Fruit fly (Drosophila melanogaster): ENCODE data around the gene Alg1.

Alg1 gene

DNA sequence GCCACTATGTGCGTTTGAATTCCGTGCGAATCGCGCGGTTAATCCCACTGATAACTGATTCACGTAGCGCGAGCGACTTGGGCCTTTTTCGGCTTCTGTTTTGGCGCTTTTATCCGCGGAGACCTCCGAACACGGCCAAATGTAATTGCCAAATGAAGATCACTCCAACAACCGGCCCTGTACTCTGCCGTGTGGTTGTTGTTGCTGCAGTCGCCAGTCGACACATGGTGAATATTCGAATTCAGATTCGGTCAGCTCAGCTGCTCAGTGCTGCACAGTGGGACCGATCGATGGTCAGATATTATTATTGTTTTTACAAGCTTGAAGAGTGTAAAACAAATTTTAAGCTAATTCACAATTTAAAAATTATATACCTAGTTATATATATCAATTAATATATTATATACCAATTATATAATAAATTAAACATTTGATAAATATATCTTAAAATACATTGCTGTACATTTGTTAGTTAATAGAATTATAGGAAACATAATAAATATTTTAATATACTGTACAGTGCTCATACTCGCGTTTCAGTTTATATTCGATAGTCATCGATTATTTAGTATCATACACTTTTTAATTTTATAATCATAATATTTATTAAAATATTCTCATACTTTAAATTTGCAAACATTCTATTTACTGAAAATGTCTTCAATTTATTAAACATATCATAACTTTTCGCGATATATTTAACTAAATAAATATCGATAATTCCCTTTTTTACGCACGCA, 16.4 kb downstream of the Alg1 start, which contains the start of gene CG43102 (continued):
- TF ChIP-seq grn (GFP tag; optimal IDR thresholded peaks at IDR 0.05) (no peak), eve (GFP tag; optimal IDR thresholded peaks at IDR 0.05) (no peak), CG2199 (GFP tag; IDR thresholded peaks at IDR 0.05) (peak; percentile 27; the same call in 1 of the 3 replicates), CG12071 (GFP tag; optimal IDR thresholded peaks at IDR 0.05) (peak; percentile 56), gcm (GFP tag; optimal IDR thresholded peaks at IDR 0.05) (peak; percentile 37), Mrtf (GFP tag; IDR thresholded peaks at IDR 0.05) (peak; percentile 66; the same call in 2 of the 3 replicates), CG8944 (GFP tag; optimal IDR thresholded peaks at IDR 0.05) (peak; percentile 44), CG15073 (GFP tag; optimal IDR thresholded peaks at IDR 0.05) (no peak), CG18011 (GFP tag; optimal IDR thresholded peaks at IDR 0.05) (peak; percentile 36), CG6854 (GFP tag; optimal IDR thresholded peaks at IDR 0.05) (peak; percentile 39), sna (GFP tag; IDR thresholded peaks at IDR 0.05; ENCODE audit: partially characterized antibody) (peak; percentile 86), Pdp1 (GFP tag; optimal IDR thresholded peaks at IDR 0.05) (peak; percentile 48 to 58), aop (GFP tag; IDR thresholded peaks at IDR 0.05) (0 out of 2 replicates have a peak, but pooled peaks have one; percentile 6), CG17612 (GFP tag; IDR thresholded peaks at IDR 0.05) (0 out of 2 replicates have a peak, but pooled peaks have one; percentile 38), C15 (GFP tag; IDR thresholded peaks at IDR 0.05) (0 out of 3 replicates have a peak, but pooled peaks have one; percentile 42), Dp (GFP tag; optimal IDR thresholded peaks at IDR 0.05) (peak; percentile 35), tx (GFP tag; optimal IDR thresholded peaks at IDR 0.05) (no peak), ems (GFP tag; optimal IDR thresholded peaks at IDR 0.05) (no peak), eyg (GFP tag; optimal IDR thresholded peaks at IDR 0.05) (no peak), CG6654 (GFP tag; optimal IDR thresholded peaks at IDR 0.05) (peak; percentile 24), CG10565 (GFP tag; optimal IDR thresholded peaks at IDR 0.05) (no peak), CG12236 (GFP tag; optimal IDR thresholded peaks at IDR 0.05) (no peak), CG9215 (GFP tag; IDR thresholded peaks at IDR 0.05) (peak; percentile 54; the same call in 1 of the 2 replicates), CG12659 (GFP tag; optimal IDR thresholded peaks at IDR 0.05) (peak; percentile 62), slou (GFP tag; optimal IDR thresholded peaks at IDR 0.05) (no peak), chif (GFP tag; optimal IDR thresholded peaks at IDR 0.05) (peak in 1 of 2 experiments; percentile 0), ara (GFP tag; IDR thresholded peaks at IDR 0.05) (no peak), cg (GFP tag; optimal IDR thresholded peaks at IDR 0.05) (no peak), maf-S (GFP tag; optimal IDR thresholded peaks at IDR 0.05) (peak; percentile 18), CG6689 (GFP tag; IDR thresholded peaks at IDR 0.05) (0 out of 2 replicates have a peak, but pooled peaks have one; percentile 33), CG7357 (GFP tag; IDR thresholded peaks at IDR 0.05) (peak; percentile 60; the same call in 2 of the 3 replicates), danr (GFP tag; IDR thresholded peaks at IDR 0.05) (no peak), CG15514 (GFP tag; optimal IDR thresholded peaks at IDR 0.05) (peak; percentile 90), unc-4 (GFP tag; IDR thresholded peaks at IDR 0.05; ENCODE audit: partially characterized antibody) (peak; percentile 80; the same call in 1 of the 2 replicates), CG18599 (GFP tag; optimal IDR thresholded peaks at IDR 0.05) (peak; percentile 79), CG2116 (GFP tag; optimal IDR thresholded peaks at IDR 0.05) (peak; percentile 55), CG15696 (tag; optimal IDR thresholded peaks at IDR 0.05) (peak; percentile 43), CG8478 (optimal IDR thresholded peaks at IDR 0.05) (no peak), CG11085 (GFP tag; IDR thresholded peaks at IDR 0.05) (no peak), CG7987 (GFP tag; optimal IDR thresholded peaks at IDR 0.05) (peak; percentile 51), amos (GFP tag; IDR thresholded peaks at IDR 0.05; ENCODE audit: partially characterized antibody) (peak; percentile 66), twi (tag; optimal IDR thresholded peaks at IDR 0.05) (peak; percentile 77), seq (GFP tag; IDR thresholded peaks at IDR 0.05) (no peak), cato (GFP tag; optimal IDR thresholded peaks at IDR 0.05; ENCODE audit: borderline replicate concordance) (peak; percentile 12), Poxn (GFP tag; IDR thresholded peaks at IDR 0.05) (no peak), zen2 (GFP tag; IDR thresholded peaks at IDR 0.05; ENCODE audit: partially characterized antibody) (no peak; the same call in 2 of the 3 replicates), Dll (GFP tag; IDR thresholded peaks at IDR 0.05; ENCODE audit: partially characterized antibody) (peak; percentile 90), D (optimal IDR thresholded peaks at IDR 0.05) (no peak), D (GFP tag; optimal IDR thresholded peaks at IDR 0.05) (peak; percentile 15)
